Worm (Caenorhabditis elegans): ENCODE data around the gene Y53G8AM.8.
A peak's percentile ranks its signal among the peaks of the same experiment; 100 is the strongest.

The Y53G8AM.8 gene

ce11 chrIII:3322317-3323010 lies 44.0 kb upstream of the Y53G8AM.8 start, which contains the start of gene phf-15:
Gene phf-15, plus strand, starts transcription at chrIII:3322853.
- TF ChIP-seq nhr-10 (tag; optimal IDR thresholded peaks at IDR 0.05) (no peak), nhr-237 (tag; optimal IDR thresholded peaks at IDR 0.05) (no peak), nhr-77 (tag; optimal IDR thresholded peaks at IDR 0.05) (no peak), elt-3 (tag; optimal IDR thresholded peaks at IDR 0.05) (no peak), aly-2 (tag; optimal IDR thresholded peaks at IDR 0.05) (no peak), crh-2 (tag; optimal IDR thresholded peaks at IDR 0.05) (peak; percentile 29), lsy-2 (tag; optimal IDR thresholded peaks at IDR 0.05) (peak in 1 of 2 experiments; percentile 30)

DNA sequence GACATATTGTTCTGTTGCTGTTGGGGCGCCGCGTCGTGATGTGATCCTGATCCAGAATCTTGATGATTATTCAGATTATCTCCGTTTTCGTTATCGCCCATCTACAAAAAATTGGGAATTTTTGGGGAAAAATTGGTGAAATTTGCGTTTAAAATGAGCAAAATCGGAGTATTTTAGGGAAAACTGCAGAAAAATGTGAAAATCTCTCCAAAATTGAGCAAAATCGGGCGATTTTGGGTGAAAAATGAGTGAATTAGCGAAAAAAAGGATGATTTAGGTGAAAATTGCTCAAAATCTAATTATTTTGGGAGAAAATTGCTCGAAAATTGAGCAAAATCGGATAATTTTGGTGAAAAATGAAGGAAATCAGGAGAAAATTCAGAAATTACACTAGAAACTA lies 42.6 kb upstream of the Y53G8AM.8 start, which contains the start of gene Y53G8AR.9:
Y53G8AR.9 (minus strand) TSS at position 101 of the 400 bp plus-strand sequence.
- no peak for TF ChIP-seq crh-2 (tag; optimal IDR thresholded peaks at IDR 0.05)
- TF ChIP-seq zag-1 (tag; optimal IDR thresholded peaks at IDR 0.05) = no peak
- TF ChIP-seq ama-1 (optimal IDR thresholded peaks at IDR 0.05) = no peak
- no peak for TF ChIP-seq egl-27 (tag; optimal IDR thresholded peaks at IDR 0.05)
- TF ChIP-seq nhr-23 (tag; optimal IDR thresholded peaks at IDR 0.05) = no peak
- no peak for TF ChIP-seq nhr-237 (tag; optimal IDR thresholded peaks at IDR 0.05)
- no peak for TF ChIP-seq mbf-1 (tag; optimal IDR thresholded peaks at IDR 0.05)
- no peak for TF ChIP-seq aly-2 (tag; optimal IDR thresholded peaks at IDR 0.05)
- TF ChIP-seq nhr-25 (tag; optimal IDR thresholded peaks at IDR 0.05) = no peak
- TF ChIP-seq blmp-1 (tag; optimal IDR thresholded peaks at IDR 0.05; ENCODE audit: insufficient read depth) = no peak
- TF ChIP-seq dmd-4 (tag; optimal IDR thresholded peaks at IDR 0.05) = no peak
- TF ChIP-seq lsy-2 (tag; optimal IDR thresholded peaks at IDR 0.05) = no peak
- no peak for TF ChIP-seq nhr-10 (tag; optimal IDR thresholded peaks at IDR 0.05)
- TF ChIP-seq nhr-11 (tag; optimal IDR thresholded peaks at IDR 0.05) = no peak

- TF ChIP-seq fos-1 (tag; optimal IDR thresholded peaks at IDR 0.05) (no peak), egl-27 (tag; optimal IDR thresholded peaks at IDR 0.05) (no peak), nhr-25 (tag; optimal IDR thresholded peaks at IDR 0.05) (no peak), crh-2 (tag; optimal IDR thresholded peaks at IDR 0.05) (no peak), skn-1 (tag; optimal IDR thresholded peaks at IDR 0.05) (no peak), ztf-11 (tag; optimal IDR thresholded peaks at IDR 0.05) (no peak), elt-3 (tag; optimal IDR thresholded peaks at IDR 0.05) (no peak), ztf-4 (tag; optimal IDR thresholded peaks at IDR 0.05) (no peak), dmd-4 (tag; optimal IDR thresholded peaks at IDR 0.05) (no peak), unc-39 (tag; optimal IDR thresholded peaks at IDR 0.05) (no peak), ceh-82 (tag; optimal IDR thresholded peaks at IDR 0.05) (no peak), lin-39 (tag; optimal IDR thresholded peaks at IDR 0.05) (no peak), elt-1 (tag; optimal IDR thresholded peaks at IDR 0.05) (no peak)
These were observed 39.4 kb upstream of the Y53G8AM.8 start for ce11 chrIII:3317887-3318286.

ce11 chrIII:3312111-3312510 lies 33.6 kb upstream of the Y53G8AM.8 start:
- TF ChIP-seq lin-11 (tag; optimal IDR thresholded peaks at IDR 0.05) (no peak), ceh-82 (tag; optimal IDR thresholded peaks at IDR 0.05) (no peak), lsy-2 (tag; optimal IDR thresholded peaks at IDR 0.05) (peak in 1 of 2 experiments; percentile 86)

ce11 chrIII:3311607-3312006 lies 33.1 kb upstream of the Y53G8AM.8 start:
- TF ChIP-seq crh-2 (tag; optimal IDR thresholded peaks at IDR 0.05) (no peak), elt-3 (tag; optimal IDR thresholded peaks at IDR 0.05) (no peak), aly-2 (tag; optimal IDR thresholded peaks at IDR 0.05) (no peak), nhr-23 (tag; optimal IDR thresholded peaks at IDR 0.05) (no peak), unc-62 (GFP tag; optimal IDR thresholded peaks at IDR 0.05) (no peak), nhr-25 (tag; optimal IDR thresholded peaks at IDR 0.05) (no peak), ztf-11 (tag; optimal IDR thresholded peaks at IDR 0.05) (no peak), unc-55 (GFP tag; optimal IDR thresholded peaks at IDR 0.05) (no peak), sem-4 (tag; optimal IDR thresholded peaks at IDR 0.05) (no peak), ztf-1 (GFP tag; conservative IDR thresholded peaks at IDR 0.05) (no peak), mdl-1 (tag; optimal IDR thresholded peaks at IDR 0.05) (no peak), blmp-1 (tag; optimal IDR thresholded peaks at IDR 0.05; ENCODE audit: insufficient read depth) (no peak), lsy-2 (tag; optimal IDR thresholded peaks at IDR 0.05) (no peak), nhr-77 (tag; optimal IDR thresholded peaks at IDR 0.05) (no peak)

All from whole organism, L2 larva.